Fruit fly (Drosophila melanogaster) whole organism, wandering third instar larva: ENCODE results near the gene CG6652.
A peak's percentile ranks its signal among the peaks of the same experiment; 100 is the strongest.

ENCODE experiments used
- Abd-B ChIP-seq: fragments of >200 bp; optimal IDR thresholded peaks from 2 replicates; lab custom pipeline; 2017; ENCODE audit warnings: missing biosample characterization, missing genetic modification characterization
- CG32264 ChIP-seq: fragments of 200-800 bp; sonication (Bioruptor generic); optimal IDR thresholded peaks from 2 replicates; lab custom pipeline; 2016; ENCODE audit warnings: missing biosample characterization, missing genetic modification characterization
- CG9705 ChIP-seq: fragments of 200-800 bp; sonication (Bioruptor generic); optimal IDR thresholded peaks from 2 replicates; lab custom pipeline; 2018; ENCODE audit warnings: missing biosample characterization, mild to moderate bottlenecking, missing genetic modification characterization
- CrebA ChIP-seq: fragments of 200-800 bp; sonication (Bioruptor generic); optimal IDR thresholded peaks from 2 replicates; lab custom pipeline; 2016; ENCODE audit warnings: missing biosample characterization, mild to moderate bottlenecking, missing genetic modification characterization, borderline replicate concordance
- Dif ChIP-seq: fragments of 200-275, 200-300 bp; sonication (Bioruptor generic); optimal IDR thresholded peaks from 2 replicates; lab custom pipeline; 2018; ENCODE audit warnings: missing biosample characterization, missing genetic modification characterization; ENCODE audit not compliant: partially characterized antibody
- HLH106 ChIP-seq: fragments of 200-800 bp; optimal IDR thresholded peaks from 3 replicates; lab custom pipeline; 2019; ENCODE audit warnings: missing biosample characterization, mild to moderate bottlenecking, missing genetic modification characterization, moderate library complexity
- Hnf4 ChIP-seq: fragments of 200-800 bp; sonication (Bioruptor generic); optimal IDR thresholded peaks from 2 replicates; lab custom pipeline; 2016; ENCODE audit warnings: missing biosample characterization, mild to moderate bottlenecking, missing genetic modification characterization
- Hr78 ChIP-seq: fragments of >200 bp; optimal IDR thresholded peaks from 2 replicates; lab custom pipeline; 2017; ENCODE audit warnings: missing biosample characterization, missing genetic modification characterization
- Hr83 ChIP-seq: fragments of 200-300 bp; sonication (Bioruptor generic); optimal IDR thresholded peaks from 2 replicates; lab custom pipeline; 2016; ENCODE audit warnings: missing biosample characterization, mild to moderate bottlenecking, missing genetic modification characterization, moderate library complexity; ENCODE audit not compliant: poor library complexity, severe bottlenecking
- Jra ChIP-seq: sonication (Bioruptor generic); optimal IDR thresholded peaks from 2 replicates; lab custom pipeline; 2016; ENCODE audit warnings: missing biosample characterization, missing genetic modification characterization
- Mio ChIP-seq: sonication (Bioruptor generic); optimal IDR thresholded peaks from 2 replicates; lab custom pipeline; 2016; ENCODE audit warnings: missing biosample characterization, missing genetic modification characterization
- Myc ChIP-seq: fragments of >200 bp; optimal IDR thresholded peaks from 2 replicates; lab custom pipeline; 2017
- OdsH ChIP-seq: fragments of 200-800 bp; sonication (Bioruptor generic); optimal IDR thresholded peaks from 2 replicates; lab custom pipeline; 2016; ENCODE audit warnings: missing biosample characterization, mild to moderate bottlenecking, missing genetic modification characterization
- Rel ChIP-seq, 2 experiments: fragments of 200-800 bp; sonication (Bioruptor generic) in 1 of 2; optimal IDR thresholded peaks; 2 replicates in 1 of 2; 3 replicates in 1 of 2; lab custom pipeline; 2016 to 2019; ENCODE audit warnings: mild to moderate bottlenecking in 2 of 2, missing biosample characterization in 2 of 2, missing genetic modification characterization in 2 of 2, moderate library complexity in 1 of 2
- Sp1 ChIP-seq: fragments of 200-800 bp; sonication (Bioruptor generic); optimal IDR thresholded peaks from 3 replicates; lab custom pipeline; 2019; ENCODE audit warnings: missing biosample characterization, mild to moderate bottlenecking, missing genetic modification characterization, moderate library complexity
- Vsx2 ChIP-seq: fragments of 200-300, 225-300 bp; sonication (Bioruptor generic); optimal IDR thresholded peaks from 2 replicates; lab custom pipeline; 2018; ENCODE audit warnings: missing biosample characterization, missing genetic modification characterization; ENCODE audit not compliant: partially characterized antibody
- br ChIP-seq: fragments of 200-800 bp; sonication (Bioruptor generic); optimal IDR thresholded peaks from 2 replicates; lab custom pipeline; 2016; ENCODE audit warnings: missing biosample characterization, missing genetic modification characterization
- brk ChIP-seq: fragments of 200-800 bp; sonication (Bioruptor generic); optimal IDR thresholded peaks from 2 replicates; lab custom pipeline; 2016; ENCODE audit warnings: missing biosample characterization, mild to moderate bottlenecking, missing genetic modification characterization
- dl ChIP-seq, 2 experiments: fragments of 175-275, 200-275 bp in 1 of 2; fragments of 200-275 bp in 1 of 2; sonication (Bioruptor generic); optimal IDR thresholded peaks; lab custom pipeline; 2018; ENCODE audit warnings: mild to moderate bottlenecking in 2 of 2, missing biosample characterization in 2 of 2, missing genetic modification characterization in 2 of 2, moderate library complexity in 2 of 2; ENCODE audit not compliant: partially characterized antibody in 2 of 2, insufficient read depth in 1 of 2
- dmrt93B ChIP-seq: fragments of 200-800 bp; sonication (Bioruptor generic); optimal IDR thresholded peaks from 2 replicates; lab custom pipeline; 2018; ENCODE audit warnings: missing biosample characterization, mild to moderate bottlenecking, missing genetic modification characterization
- foxo ChIP-seq, 2 experiments: fragments of 200-800 bp; sonication (Bioruptor generic); optimal IDR thresholded peaks; 2 replicates in 1 of 2; 3 replicates in 1 of 2; lab custom pipeline; 2016 to 2017; ENCODE audit warnings: missing biosample characterization in 2 of 2, missing genetic modification characterization in 2 of 2
- fru ChIP-seq: fragments of 200-800 bp; sonication (Bioruptor generic); optimal IDR thresholded peaks from 3 replicates; lab custom pipeline; 2016; ENCODE audit warnings: missing biosample characterization, mild to moderate bottlenecking, missing genetic modification characterization
- h ChIP-seq: fragments of 200-800 bp; sonication (Bioruptor generic); optimal IDR thresholded peaks from 3 replicates; lab custom pipeline; 2016; ENCODE audit warnings: missing biosample characterization, mild to moderate bottlenecking, missing genetic modification characterization
- pan ChIP-seq: fragments of >200 bp; optimal IDR thresholded peaks from 2 replicates; lab custom pipeline; 2017
- psq ChIP-seq: fragments of 200-800 bp; sonication (Bioruptor generic); optimal IDR thresholded peaks from 3 replicates; lab custom pipeline; 2017; ENCODE audit warnings: missing biosample characterization, mild to moderate bottlenecking, missing genetic modification characterization, moderate library complexity
- rgr ChIP-seq: fragments of 200-800 bp; sonication (Bioruptor generic); optimal IDR thresholded peaks from 3 replicates; lab custom pipeline; 2016; ENCODE audit warnings: missing biosample characterization, mild to moderate bottlenecking, missing genetic modification characterization
- tai ChIP-seq: sonication (Bioruptor generic); optimal IDR thresholded peaks from 2 replicates; lab custom pipeline; 2016; ENCODE audit warnings: missing biosample characterization, missing genetic modification characterization
- usp ChIP-seq: fragments of >200 bp; optimal IDR thresholded peaks from 2 replicates; lab custom pipeline; 2017; ENCODE audit warnings: missing biosample characterization, missing genetic modification characterization

Gene CG6652

DNA sequence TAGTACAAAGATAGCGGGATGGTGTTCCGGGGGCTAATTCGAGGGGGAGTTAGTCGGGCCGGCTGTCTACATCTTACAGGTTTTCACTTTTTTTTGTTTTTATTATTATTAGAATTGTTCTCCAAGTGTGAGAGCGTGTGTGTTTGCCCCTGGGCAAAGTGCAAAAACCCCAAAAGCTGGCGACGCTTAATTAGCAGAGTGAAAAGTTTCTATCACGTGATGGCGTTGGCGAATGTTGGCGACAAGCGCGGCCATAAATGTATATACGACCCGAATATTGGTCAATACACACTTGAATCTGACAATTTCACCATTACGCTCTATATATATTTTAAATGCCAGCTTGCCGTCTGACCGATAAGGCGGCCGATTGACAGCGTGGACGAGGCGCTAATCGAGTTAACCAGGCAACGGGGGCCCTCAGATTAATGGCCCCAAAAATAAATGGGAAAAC is 13.7 kb downstream of the CG6652 start:
- TF ChIP-seq Rel (GFP tag; optimal IDR thresholded peaks at IDR 0.05; lab: Kevin White, UChicago) (no peak), Rel (tag; optimal IDR thresholded peaks at IDR 0.05; lab: Kevin White, UChicago) (peak; percentile 51), Vsx2 (GFP tag; lab: Kevin White, UChicago) (peak; percentile 21), CrebA (GFP tag; lab: Kevin White, UChicago) (peak; percentile 51), h (no peak), br (GFP tag; lab: Kevin White, UChicago) (peak; percentile 12), Abd-B (GFP tag; lab: Kevin White, UChicago) (no peak), Hnf4 (GFP tag; lab: Kevin White, UChicago) (peak; percentile 12), rgr (GFP tag; lab: Kevin White, UChicago) (peak; percentile 21), tai (no peak)

DNA sequence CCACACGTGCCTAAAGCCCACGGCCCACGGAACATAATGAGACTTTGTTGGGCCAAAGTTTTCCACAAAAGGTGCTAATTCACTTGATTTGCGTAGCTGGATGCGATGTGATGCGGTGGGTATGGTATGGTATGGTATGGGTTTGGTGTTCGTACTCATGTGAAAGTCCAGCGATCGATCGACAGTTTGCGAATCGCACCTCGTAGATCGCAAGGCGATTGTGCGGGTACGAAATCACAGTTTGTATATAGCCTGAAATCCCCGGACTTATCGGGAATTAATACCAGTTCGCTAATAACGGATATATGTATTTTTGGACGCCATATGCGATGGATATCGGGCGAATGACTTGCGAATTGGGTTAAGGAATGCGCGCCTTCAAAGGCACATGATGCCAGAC is 14.7 kb downstream of the CG6652 start:
- no peak for TF ChIP-seq HLH106 (tag; lab: Kevin White, UChicago)
- no peak for TF ChIP-seq Rel (GFP tag; optimal IDR thresholded peaks at IDR 0.05; lab: Kevin White, UChicago)
- TF ChIP-seq Rel (tag; optimal IDR thresholded peaks at IDR 0.05; lab: Kevin White, UChicago), result peak; percentile 98

DNA sequence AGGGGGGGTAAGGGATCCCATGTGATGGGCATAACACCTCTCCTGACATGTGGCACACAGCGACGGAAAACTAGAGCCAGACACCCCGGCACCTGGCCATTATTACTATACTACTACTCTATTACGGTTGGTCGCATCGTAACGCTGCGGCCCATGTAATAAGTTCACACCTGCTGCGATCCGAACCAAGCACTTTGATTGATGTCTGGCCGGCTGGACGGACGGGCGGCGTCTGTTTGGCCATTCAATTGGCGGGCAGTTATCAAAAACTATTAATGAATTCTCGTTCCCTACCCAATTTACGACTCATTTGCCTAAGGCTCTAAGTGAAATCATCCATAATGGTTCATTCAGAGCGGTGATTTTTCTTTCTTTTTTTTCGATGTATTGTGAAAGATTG is 15.2 kb downstream of the CG6652 start:
- no peak for TF ChIP-seq brk
- no peak for TF ChIP-seq dl (GFP tag; optimal IDR thresholded peaks at IDR 0.05; lab: Kevin White, UChicago; ENCODE audit: insufficient read depth in 1 of 2, partially characterized antibody in 2 of 2)
- no peak for TF ChIP-seq pan (lab: Kevin White, UChicago)
- no peak for TF ChIP-seq psq (GFP tag; lab: Kevin White, UChicago)

DNA sequence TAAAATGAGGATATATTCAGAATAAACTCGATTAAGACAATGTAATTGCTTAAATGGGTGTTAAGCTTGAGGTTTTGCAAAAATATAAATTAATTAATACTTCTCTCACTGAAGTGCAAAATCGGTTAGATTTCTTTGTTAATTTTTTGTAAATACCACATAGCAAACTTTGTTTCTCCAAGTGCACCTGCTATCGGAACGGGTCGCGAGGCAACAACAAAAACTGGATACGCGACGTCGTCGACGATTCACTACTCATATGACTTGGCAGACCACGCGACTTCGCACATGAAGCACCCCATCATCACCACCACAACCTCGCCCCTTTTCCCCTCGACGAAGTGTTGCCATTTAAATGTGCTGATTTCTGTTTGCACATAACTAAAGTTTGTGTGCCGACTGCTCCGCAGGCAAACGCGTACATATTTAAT is 15.6 kb downstream of the CG6652 start:
- TF ChIP-seq tai, result no peak
- no peak for TF ChIP-seq CG9705 (GFP tag; lab: Kevin White, UChicago)
- TF ChIP-seq fru (GFP tag; lab: Kevin White, UChicago), result peak; percentile 12
- no peak for TF ChIP-seq CG32264 (GFP tag; lab: Kevin White, UChicago)
- no peak for TF ChIP-seq Vsx2 (GFP tag; lab: Kevin White, UChicago)
- TF ChIP-seq usp (GFP tag; lab: Kevin White, UChicago), result no peak
- peak; percentile 9 for TF ChIP-seq Sp1 (GFP tag; lab: Kevin White, UChicago)
- TF ChIP-seq Myc (lab: Kevin White, UChicago), result no peak
- no peak for TF ChIP-seq Jra
- TF ChIP-seq Dif (GFP tag; lab: Kevin White, UChicago), result no peak
- no peak for TF ChIP-seq Hr78 (GFP tag; lab: Kevin White, UChicago)
- peak; percentile 34 for TF ChIP-seq OdsH (GFP tag; lab: Kevin White, UChicago)
- TF ChIP-seq rgr (GFP tag; lab: Kevin White, UChicago), result peak; percentile 30
- no peak for TF ChIP-seq Hr83 (GFP tag; lab: Kevin White, UChicago)
- TF ChIP-seq Rel (GFP tag; optimal IDR thresholded peaks at IDR 0.05; lab: Kevin White, UChicago), result no peak
- peak; percentile 19 for TF ChIP-seq Rel (tag; optimal IDR thresholded peaks at IDR 0.05; lab: Kevin White, UChicago)
- no peak for TF ChIP-seq Mio (GFP tag; lab: Kevin White, UChicago)
- peak; percentile 44 for TF ChIP-seq HLH106 (tag; lab: Kevin White, UChicago)
- TF ChIP-seq foxo (GFP tag; optimal IDR thresholded peaks at IDR 0.05; lab: Kevin White, UChicago), result peak in 1 of 2 experiments; percentile 51
- peak; percentile 10 for TF ChIP-seq Hnf4 (GFP tag; lab: Kevin White, UChicago)
- no peak for TF ChIP-seq CrebA (GFP tag; lab: Kevin White, UChicago)
- TF ChIP-seq dmrt93B (GFP tag; lab: Kevin White, UChicago), result no peak
- no peak for TF ChIP-seq dl (GFP tag; optimal IDR thresholded peaks at IDR 0.05; lab: Kevin White, UChicago; ENCODE audit: insufficient read depth in 1 of 2, partially characterized antibody in 2 of 2)
- peak; percentile 62 for TF ChIP-seq h

DNA sequence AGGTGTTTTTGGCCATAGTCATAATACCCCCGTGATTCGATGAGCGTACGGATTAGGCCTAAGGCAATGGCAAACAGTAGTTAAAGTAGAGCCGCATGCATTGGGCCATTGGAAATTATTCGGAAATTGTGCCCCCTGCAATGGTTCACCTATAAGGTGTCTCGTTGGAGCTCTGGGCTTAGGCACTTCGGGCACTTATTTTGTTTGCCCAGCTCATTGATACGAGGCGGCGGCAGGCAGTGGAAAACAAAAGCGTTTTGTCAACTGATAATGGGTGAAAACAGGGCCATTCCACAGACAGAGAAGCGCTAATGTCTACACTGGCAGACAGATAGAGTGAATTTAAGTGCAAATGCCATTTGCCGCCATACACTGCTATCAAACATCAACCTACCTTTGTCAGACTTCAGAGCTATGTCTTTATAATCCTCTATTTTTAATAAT is 16.4 kb downstream of the CG6652 start:
- TF ChIP-seq Hr83 (GFP tag; lab: Kevin White, UChicago) (peak; percentile 1), dl (GFP tag; optimal IDR thresholded peaks at IDR 0.05; lab: Kevin White, UChicago; ENCODE audit: insufficient read depth in 1 of 2, partially characterized antibody in 2 of 2) (no peak), h (peak; percentile 46), foxo (GFP tag; optimal IDR thresholded peaks at IDR 0.05; lab: Kevin White, UChicago) (peak in 1 of 2 experiments; percentile 14), Rel (GFP tag; optimal IDR thresholded peaks at IDR 0.05; lab: Kevin White, UChicago) (no peak), Rel (tag; optimal IDR thresholded peaks at IDR 0.05; lab: Kevin White, UChicago) (peak; percentile 46), HLH106 (tag; lab: Kevin White, UChicago) (no peak), rgr (GFP tag; lab: Kevin White, UChicago) (peak; percentile 28)
